Worm (Caenorhabditis elegans) whole organism, L4 larva: Measurements from ENCODE around the gene ZK1307.7.

Source experiments
- Y48G9A.11 ChIP-seq: fragments of 200-800 bp; sonication (Bioruptor generic); IDR thresholded peaks from 2 replicates; pipeline ENCODE4 v1.3.6; 2022; ENCODE audit warnings: missing genetic modification reagents, missing genetic modification characterization, missing compliant biosample characterization
- ZK546.5 ChIP-seq, 2 experiments: sonication (generic microtip); optimal IDR thresholded peaks; 2 replicates each; lab custom pipeline; 2017; ENCODE audit warnings: missing biosample characterization in 2 of 2, missing genetic modification characterization in 2 of 2
- egl-43 ChIP-seq: fragments of 200-800 bp; sonication (Bioruptor generic); IDR thresholded peaks from 2 replicates; pipeline ENCODE4 v1.3.6; 2022; ENCODE audit warnings: missing genetic modification reagents, missing genetic modification characterization, missing compliant biosample characterization
- gei-8 ChIP-seq: fragments of 200-800 bp; sonication (Bioruptor generic); optimal IDR thresholded peaks from 2 replicates; lab custom pipeline; 2018; ENCODE audit warnings: mild to moderate bottlenecking, missing genetic modification characterization, missing compliant biosample characterization
- lin-13 ChIP-seq: fragments of 150-350 bp; optimal IDR thresholded peaks from 2 replicates; lab custom pipeline; 2014; ENCODE audit warnings: missing biosample characterization, missing genetic modification reagents, missing genetic modification characterization
- lin-39 ChIP-seq: fragments of 150-350 bp; optimal IDR thresholded peaks from 2 replicates; lab custom pipeline; 2014; ENCODE audit warnings: missing biosample characterization, missing genetic modification reagents, missing genetic modification characterization
- mdt-29 ChIP-seq: fragments of 200-800 bp; sonication (Bioruptor generic); IDR thresholded peaks from 2 replicates; pipeline ENCODE4 v1.3.6; 2022; ENCODE audit warnings: missing genetic modification reagents, missing genetic modification characterization, missing compliant biosample characterization
- nhr-11 ChIP-seq: fragments of 150-350 bp; optimal IDR thresholded peaks from 2 replicates; lab custom pipeline; 2014; ENCODE audit warnings: missing biosample characterization, missing genetic modification characterization
- nhr-41 ChIP-seq: fragments of 200-800 bp; sonication (Bioruptor generic); IDR thresholded peaks from 2 replicates; pipeline ENCODE4 v1.3.6; 2022; ENCODE audit warnings: missing genetic modification reagents, missing genetic modification characterization, missing compliant biosample characterization
- spr-3 ChIP-seq: fragments of 200-800 bp; sonication (Bioruptor generic); optimal IDR thresholded peaks from 2 replicates; lab custom pipeline; 2018; ENCODE audit warnings: mild to moderate bottlenecking, missing genetic modification characterization, missing compliant biosample characterization
- unc-62 ChIP-seq, 3 experiments: fragments of 150-350 bp in 1 of 3; sonication (generic microtip); optimal IDR thresholded peaks in 2 of 3; peaks in 1 of 3; 1 replicate in 1 of 3; 2 replicates in 2 of 3; lab custom pipeline; 2014 to 2017; ENCODE audit warnings: missing biosample characterization in 3 of 3, missing genetic modification characterization in 3 of 3, missing genetic modification reagents in 3 of 3, missing genotype in 1 of 3
- vab-7 ChIP-seq: fragments of 200-800 bp; sonication (Bioruptor generic); IDR thresholded peaks from 2 replicates; pipeline ENCODE4 v1.3.6; 2022; ENCODE audit warnings: missing genetic modification reagents, missing genetic modification characterization, missing compliant biosample characterization

DNA sequence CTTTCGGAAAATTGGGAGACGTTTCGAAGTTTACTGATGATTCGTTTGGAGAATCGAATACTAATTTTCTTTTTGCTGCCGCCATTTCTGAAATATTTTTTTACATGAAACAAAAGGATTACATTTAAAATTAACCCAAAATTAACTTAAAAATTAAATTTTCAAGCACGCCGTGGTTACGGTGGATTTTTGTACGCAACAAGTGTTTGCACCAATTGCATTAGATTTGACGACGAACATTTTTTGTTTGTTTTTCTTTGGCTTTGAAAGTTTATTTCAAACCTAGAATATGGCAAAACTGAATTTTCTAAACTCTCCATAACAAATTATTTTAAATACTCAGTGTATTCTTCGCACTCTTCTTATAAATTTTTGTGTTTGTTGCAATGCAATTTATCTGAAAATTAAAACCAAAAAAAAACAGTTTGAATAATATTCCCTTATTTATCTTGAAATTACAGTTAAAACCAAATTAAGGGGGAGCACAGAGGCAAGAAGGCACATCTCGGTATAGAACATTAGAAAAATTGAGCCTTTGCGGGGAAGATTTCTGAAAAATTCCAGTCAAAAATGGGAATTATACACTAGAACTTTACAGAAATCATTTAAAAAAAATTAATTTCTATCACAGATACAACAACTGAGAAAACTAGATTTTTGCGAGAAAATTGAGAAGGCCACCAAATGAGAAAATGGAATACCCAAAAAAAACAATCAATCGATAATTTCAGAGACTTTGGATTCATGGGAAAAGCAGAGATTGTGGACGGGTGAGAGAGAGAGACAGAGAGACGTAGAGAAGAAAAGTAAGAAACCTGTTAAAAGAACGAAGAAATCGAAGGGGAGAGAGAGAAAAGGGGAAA is 19.1 kb upstream of the ZK1307.7 start, which contains the start of gene hal-3:
- TF ChIP-seq spr-3 (GFP tag; lab: Kevin White, UChicago) (no peak), lin-13 (no peak), nhr-11 (tag; lab: Kevin White, UChicago) (no peak), Y48G9A.11 (GFP tag; lab: Robert Waterston, UW) (0 out of 2 replicates have a peak, but pooled peaks have one; percentile 27), gei-8 (no peak), lin-39 (no peak), egl-43 (GFP tag; lab: Robert Waterston, UW) (0 out of 2 replicates have a peak, but pooled peaks have one; percentile 9), unc-62 (GFP tag; optimal IDR thresholded peaks at IDR 0.05 in 1 of 2; lab: Kevin White, UChicago) (peak in 1 of 2 experiments; percentile 81), unc-62 (tag; optimal IDR thresholded peaks at IDR 0.05; lab: Kevin White, UChicago) (no peak), nhr-41 (GFP tag; lab: Robert Waterston, UW) (no peak), ZK546.5 (tag; optimal IDR thresholded peaks at IDR 0.05; lab: Kevin White, UChicago) (no peak), mdt-29 (GFP tag; lab: Robert Waterston, UW) (peak; percentile 39; the same call in 1 of the 2 replicates), vab-7 (GFP tag; lab: Robert Waterston, UW) (no peak)
